Fruit fly (Drosophila melanogaster) whole organism: Measurements from ENCODE around the gene lectin-28C.

Source experiments
- CG8478 ChIP-seq: fragments of >200 bp; optimal IDR thresholded peaks from 2 replicates; lab custom pipeline; 2018; ENCODE audit warnings: inconsistent platforms
- Dll ChIP-seq: fragments of >200 bp; optimal IDR thresholded peaks from 2 replicates; lab custom pipeline; 2017
- pan ChIP-seq: fragments of >200 bp; optimal IDR thresholded peaks from 2 replicates; lab custom pipeline; 2017

DNA sequence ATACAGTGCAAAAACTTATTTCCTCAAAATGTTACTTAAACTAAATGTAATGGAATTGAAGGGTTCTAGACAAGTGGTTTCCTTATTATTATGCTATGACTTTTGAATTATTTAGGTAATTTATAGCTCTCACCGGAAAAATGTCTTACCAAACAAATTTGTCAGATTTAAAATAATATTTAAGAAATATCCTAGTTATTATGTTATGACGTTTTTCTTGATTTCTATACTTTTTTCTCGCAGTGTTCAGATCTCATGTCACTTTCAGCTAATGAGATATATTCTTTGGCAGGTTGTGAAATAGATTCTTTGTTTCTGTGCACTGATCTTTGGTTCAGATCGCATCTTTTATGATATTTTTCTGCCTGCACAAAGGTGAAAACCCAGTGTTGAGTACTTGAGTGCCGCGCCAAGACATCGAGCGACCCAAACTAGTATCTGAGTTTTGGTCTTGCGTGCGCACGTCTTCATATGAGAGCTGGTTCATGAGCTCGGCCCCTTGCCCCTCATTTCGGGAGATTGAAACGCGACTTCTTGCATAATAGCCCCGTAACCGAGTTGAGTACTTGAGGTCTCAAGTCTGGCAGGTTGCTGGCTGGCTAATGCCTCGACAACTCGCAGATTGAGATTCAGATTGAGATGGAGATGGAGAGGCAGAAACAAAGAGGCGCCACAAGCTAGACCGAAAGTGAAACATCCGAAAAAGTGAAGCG is 19.8 kb downstream of the lectin-28C start:
- no peak for TF ChIP-seq pan (lab: Kevin White, UChicago)
- TF ChIP-seq CG8478 (lab: Kevin White, UChicago) = no peak
- TF ChIP-seq Dll (lab: Kevin White, UChicago) = no peak
